Fruit fly (Drosophila melanogaster) S2 (cell line): ENCODE results near the gene Cpr62Bb.

ENCODE experiments used
- CG8478 ChIP-seq: fragments of >200 bp; optimal IDR thresholded peaks from 2 replicates; lab custom pipeline; 2018
- CTCF ChIP-seq, 2 experiments: fragments of >200 bp; optimal IDR thresholded peaks; 2 replicates each; lab custom pipeline; 2018

The Cpr62Bb gene

DNA sequence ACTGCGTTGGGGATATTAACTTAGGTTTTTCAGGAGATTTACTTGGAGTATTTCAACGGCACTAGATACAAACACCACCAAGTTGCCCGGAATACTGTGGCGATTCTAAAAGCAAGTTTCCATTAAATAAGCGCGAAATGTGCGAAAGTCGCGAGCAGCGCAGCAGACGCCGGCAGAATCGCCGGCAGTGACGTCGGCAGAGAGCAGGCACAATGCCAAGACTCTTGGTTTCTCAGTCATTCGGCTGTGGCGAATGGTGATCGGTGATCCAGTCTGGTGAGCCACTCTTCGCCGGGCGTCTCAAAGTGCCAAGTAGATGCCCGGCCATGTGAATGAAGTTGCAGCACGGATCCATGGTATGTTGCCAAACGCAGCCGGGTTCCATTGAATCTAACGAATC, at the start of gene Cpr62Bb:
Cpr62Bb (minus strand) TSS at position 101 of the 400 bp plus-strand sequence.
- no peak for TF ChIP-seq CTCF (optimal IDR thresholded peaks at IDR 0.05; lab: Kevin White, UChicago)
- no peak for TF ChIP-seq CG8478 (lab: Kevin White, UChicago)

DNA sequence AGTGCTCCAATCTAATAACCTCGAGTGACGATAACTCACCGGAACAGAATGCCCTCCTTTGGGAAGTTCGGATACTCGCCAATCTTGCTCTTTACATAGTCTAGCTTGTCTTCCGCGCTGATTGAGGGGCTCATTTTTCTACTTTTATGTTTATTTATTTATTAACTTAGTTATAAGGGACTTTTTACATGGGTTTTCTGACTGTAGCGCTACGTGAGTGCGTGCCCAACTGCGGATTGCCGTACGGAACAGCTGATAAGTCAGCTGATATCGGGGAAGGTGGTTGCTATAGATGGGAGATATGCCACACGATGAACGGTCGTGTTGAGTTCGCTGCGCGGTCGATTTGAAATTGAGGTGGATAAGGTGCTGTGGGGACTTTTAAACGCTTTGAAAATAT, 49.7 kb upstream of the Cpr62Bb start, which contains the start of gene Aprt:
Aprt (minus strand) TSS at position 368 of the 400 bp plus-strand sequence.
- no peak for TF ChIP-seq CG8478 (lab: Kevin White, UChicago)
- TF ChIP-seq CTCF (optimal IDR thresholded peaks at IDR 0.05; lab: Kevin White, UChicago), result no peak

DNA sequence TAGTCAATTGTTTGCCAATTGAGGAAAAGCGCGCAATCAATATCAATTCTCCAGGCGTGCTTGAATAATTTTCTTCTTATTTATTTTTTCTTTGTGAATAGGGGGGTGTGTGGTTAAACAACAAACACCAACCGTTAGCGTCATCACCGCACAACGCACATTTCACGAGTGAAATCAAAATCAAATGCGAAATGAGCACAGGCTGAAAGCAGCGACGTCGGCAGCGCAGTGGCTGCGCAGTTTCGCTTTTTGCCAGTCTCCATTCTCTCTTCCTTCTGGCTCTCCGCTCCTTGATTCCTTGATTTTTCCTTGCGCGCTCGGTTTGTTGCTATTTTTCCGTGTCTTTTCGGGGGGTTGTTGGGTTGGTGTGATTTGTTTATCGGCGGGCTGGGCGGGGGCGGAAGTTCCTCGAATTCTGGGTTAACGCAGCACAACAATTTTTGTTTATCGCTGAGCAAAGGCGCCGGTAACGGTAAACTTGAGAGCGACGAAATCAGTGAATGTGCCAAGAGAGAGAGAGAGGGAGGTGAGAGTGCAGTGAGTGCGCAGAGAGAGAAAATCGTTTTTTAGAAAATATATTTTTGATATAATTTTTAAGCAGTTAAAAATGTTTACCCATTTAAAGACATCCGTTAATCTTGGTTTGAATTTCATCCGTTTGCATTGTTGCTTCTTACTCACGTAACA, 48.0 kb upstream of the Cpr62Bb start, which contains the start of gene CG13937:
CG13937 (minus strand) TSS at position 174 of the 687 bp plus-strand sequence.
- TF ChIP-seq CG8478 (lab: Kevin White, UChicago) (no peak), CTCF (optimal IDR thresholded peaks at IDR 0.05; lab: Kevin White, UChicago) (no peak)

DNA sequence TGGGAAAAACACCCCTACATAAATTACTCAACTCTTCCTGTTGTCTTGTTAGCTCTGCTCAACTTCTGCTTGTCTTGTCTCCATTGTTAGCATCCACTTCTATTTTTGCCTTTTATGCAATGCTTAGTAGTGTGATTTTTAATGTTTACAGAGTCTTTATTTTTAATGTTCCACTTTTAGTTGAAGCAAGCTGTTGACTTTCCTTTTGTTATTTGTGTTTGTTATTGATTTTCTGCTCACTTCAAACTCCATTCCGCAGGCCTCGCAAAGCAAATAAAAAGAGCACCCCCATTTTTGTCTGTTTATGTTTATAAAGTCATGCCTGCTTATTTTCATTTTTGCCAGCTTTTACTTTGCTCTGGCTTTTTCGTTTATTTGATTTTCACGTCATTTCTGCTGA, 47.0 kb upstream of the Cpr62Bb start:
- no peak for TF ChIP-seq CTCF (optimal IDR thresholded peaks at IDR 0.05; lab: Kevin White, UChicago)
- no peak for TF ChIP-seq CG8478 (lab: Kevin White, UChicago)

DNA sequence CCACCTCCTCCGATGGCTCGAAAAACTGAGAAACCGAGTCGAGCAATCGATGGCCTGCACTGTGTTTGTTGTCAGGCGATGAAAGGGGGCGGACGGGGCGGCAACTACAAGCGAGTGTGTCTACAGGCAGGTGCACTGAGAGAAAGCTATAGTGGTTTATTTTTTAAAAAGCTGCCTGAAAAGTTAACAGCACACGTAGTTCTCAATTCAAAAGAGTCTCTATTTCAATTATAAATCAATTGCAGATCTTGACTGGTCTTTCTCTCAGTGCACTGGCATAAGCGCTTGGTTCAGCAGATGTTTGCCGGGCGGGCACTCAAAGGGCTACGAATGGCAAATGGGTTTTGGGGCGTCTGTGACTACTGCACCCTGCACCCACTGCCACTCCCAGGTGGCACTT, 45.7 kb upstream of the Cpr62Bb start:
- TF ChIP-seq CG8478 (lab: Kevin White, UChicago), result no peak
- TF ChIP-seq CTCF (optimal IDR thresholded peaks at IDR 0.05; lab: Kevin White, UChicago), result no peak

DNA sequence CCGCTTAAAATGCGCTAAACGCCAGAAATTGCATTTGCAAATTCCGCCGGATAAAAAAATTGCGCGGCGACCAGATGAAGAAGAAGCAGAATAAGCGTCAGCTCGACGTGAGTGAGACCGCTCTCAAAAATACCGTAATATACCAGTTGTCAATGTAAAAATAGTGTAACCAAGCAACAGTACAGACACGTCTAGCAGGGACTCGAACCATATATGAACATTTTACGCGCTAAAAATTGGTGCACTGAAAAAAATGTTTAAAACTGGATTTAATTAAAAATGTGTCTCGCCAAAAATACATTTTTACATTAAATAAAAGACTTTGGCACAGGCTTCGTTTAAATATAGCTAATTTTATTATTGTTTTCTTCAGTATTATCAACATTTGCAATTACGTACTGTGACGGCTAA, 41.3 kb upstream of the Cpr62Bb start, which contains the start of gene dre4:
dre4 (minus strand) TSS at position 98 of the 411 bp plus-strand sequence.
- TF ChIP-seq CG8478 (lab: Kevin White, UChicago) (no peak), CTCF (optimal IDR thresholded peaks at IDR 0.05; lab: Kevin White, UChicago) (peak; percentile 24 to 62)

DNA sequence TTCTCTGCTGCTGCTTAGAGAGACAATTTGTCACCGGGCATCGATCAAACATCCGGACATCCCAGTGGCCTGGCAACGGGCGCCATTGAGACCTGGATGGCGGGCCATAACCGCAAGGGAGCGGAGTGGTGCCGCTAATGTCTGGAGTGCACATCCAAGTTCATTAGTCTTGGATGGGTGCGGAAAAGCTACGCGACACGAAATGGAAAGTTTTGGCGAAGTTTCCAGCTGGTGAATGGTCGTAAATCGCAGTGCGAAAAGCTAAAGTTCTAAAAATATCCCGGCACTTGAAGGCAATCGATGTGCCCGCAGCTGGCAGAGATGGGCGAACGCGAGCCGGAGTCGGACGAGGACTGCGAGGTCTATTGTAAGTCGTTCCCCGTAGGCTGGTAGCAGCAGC, 34.8 kb upstream of the Cpr62Bb start, which contains the start of gene CG13924:
CG13924 (plus strand) TSS at position 301 of the 400 bp plus-strand sequence.
- TF ChIP-seq CTCF (optimal IDR thresholded peaks at IDR 0.05; lab: Kevin White, UChicago) (no peak), CG8478 (lab: Kevin White, UChicago) (no peak)

DNA sequence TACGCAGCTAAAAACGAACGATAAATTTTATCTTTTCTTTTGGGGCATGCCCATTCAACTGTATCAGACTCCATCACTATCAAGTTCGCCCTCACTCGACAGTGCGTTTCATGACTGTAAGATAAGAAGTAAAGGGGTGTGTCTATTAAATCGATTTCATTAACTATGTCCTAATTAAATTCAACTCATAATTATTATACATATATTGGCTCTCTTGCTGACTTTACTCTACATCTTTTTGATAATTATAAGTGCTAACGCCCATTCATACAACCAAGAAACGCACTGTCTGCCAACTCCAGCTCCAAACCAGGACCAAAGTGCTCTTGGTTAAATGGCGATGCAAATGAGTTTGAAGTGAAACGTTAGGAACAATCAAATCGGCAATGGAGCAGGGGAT, 33.9 kb upstream of the Cpr62Bb start:
- TF ChIP-seq CG8478 (lab: Kevin White, UChicago), result no peak
- no peak for TF ChIP-seq CTCF (optimal IDR thresholded peaks at IDR 0.05; lab: Kevin White, UChicago)

DNA sequence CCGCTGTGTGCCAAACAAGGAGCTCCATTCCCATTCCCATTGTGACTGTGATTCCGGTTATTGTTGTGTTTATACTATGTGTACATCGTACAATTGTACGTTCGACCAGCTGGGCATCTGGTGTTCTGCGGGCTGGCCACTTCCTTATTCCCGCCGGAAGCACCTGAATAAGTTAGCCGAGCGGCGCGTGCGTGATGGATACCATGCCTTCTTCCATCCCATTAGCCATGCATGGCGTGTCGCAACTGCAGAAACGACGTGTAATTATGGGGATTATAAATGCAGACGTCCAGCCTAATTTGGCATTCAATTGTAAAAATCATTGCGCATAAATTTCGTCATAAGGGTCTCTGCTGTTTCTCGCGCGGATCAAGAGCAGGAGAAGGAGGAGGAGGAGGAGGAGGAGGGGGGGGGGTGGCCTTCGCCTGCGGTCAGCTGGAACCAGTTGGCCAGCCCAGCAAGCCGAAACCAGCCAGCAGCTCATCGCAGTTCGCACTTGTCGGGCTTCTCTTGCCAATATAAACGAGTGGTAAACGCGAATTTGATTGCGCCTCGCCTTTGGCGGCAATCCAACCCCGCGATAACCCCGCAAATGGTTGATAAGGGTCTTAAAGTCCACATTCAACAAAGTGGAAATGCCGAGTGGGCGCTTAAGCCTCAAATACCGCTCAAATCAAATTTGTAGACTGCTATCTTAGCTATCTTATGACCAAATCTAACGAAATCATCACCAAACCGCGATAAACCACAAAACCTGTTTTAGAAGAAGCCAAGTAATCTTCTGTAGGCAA, 31.3 kb upstream of the Cpr62Bb start:
- TF ChIP-seq CG8478 (lab: Kevin White, UChicago), result no peak
- TF ChIP-seq CTCF (optimal IDR thresholded peaks at IDR 0.05; lab: Kevin White, UChicago), result no peak

DNA sequence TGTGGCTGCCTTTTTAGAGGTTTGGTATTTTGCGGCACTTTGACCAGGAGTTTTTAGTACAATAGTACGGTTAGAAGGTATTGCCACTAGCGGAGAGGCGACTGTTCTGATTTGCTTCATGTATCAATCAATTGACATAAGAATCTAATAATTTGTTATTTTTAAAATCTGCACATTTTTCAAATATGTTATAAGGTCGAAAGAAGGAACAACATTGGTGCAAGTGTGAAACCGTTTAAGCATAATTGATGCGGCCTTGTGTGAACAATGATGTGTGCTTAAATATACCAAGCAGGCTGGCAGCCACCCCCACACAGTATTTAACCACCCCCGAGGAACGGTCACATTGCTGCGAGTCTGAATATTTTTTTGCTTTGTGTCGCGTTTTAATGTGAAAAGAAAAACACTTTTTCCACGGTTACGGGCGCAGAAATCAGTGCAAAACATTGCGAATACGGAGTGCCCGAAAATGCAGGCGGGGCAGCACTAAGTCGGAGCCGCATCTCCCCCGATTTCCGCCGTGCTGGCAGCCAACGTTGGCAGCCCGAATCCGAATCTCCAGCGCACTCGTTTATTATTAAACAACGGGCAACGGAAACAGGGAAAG, 30.3 kb upstream of the Cpr62Bb start, which contains the start of the genes HBS1 and CG12025:
HBS1 (minus strand) TSS at position 120 of the 607 bp plus-strand sequence.
CG12025 (plus strand) TSS at position 310 of the 607 bp plus-strand sequence.
- TF ChIP-seq CTCF (optimal IDR thresholded peaks at IDR 0.05; lab: Kevin White, UChicago) (no peak), CG8478 (lab: Kevin White, UChicago) (no peak)

DNA sequence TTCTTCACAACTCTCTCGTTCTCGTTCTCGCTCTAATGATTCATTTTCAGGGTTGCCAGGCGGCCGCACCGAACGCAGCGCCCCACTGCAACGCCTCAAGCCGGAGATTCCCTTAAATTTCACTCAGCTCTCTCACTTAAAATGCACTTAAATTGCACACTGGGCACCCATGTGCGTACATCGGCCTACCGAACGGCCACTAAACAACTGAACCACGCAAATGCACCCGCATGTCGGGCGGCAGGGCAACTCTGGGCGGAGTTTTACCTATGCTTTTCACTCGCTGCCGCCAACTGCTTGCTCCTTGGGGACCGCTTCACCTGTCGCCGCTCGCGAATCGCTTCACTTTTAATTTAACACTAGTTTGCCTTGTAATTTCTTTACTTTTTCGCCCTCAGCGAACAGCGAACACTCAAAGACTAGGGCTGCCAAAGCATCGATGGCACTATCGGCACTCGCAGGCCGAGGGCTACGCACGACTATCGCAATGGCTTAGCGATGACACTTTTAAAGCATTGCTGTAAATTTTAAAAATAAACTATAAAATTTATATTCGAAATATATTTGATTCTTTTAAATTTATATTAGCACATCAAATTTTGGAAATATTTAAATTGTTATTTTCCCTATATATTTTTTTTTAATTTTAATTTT, 27.0 kb upstream of the Cpr62Bb start, which contains the start of gene Rap1:
Rap1 (minus strand) TSS at position 446 of the 654 bp plus-strand sequence.
- TF ChIP-seq CTCF (optimal IDR thresholded peaks at IDR 0.05; lab: Kevin White, UChicago) (no peak), CG8478 (lab: Kevin White, UChicago) (no peak)

DNA sequence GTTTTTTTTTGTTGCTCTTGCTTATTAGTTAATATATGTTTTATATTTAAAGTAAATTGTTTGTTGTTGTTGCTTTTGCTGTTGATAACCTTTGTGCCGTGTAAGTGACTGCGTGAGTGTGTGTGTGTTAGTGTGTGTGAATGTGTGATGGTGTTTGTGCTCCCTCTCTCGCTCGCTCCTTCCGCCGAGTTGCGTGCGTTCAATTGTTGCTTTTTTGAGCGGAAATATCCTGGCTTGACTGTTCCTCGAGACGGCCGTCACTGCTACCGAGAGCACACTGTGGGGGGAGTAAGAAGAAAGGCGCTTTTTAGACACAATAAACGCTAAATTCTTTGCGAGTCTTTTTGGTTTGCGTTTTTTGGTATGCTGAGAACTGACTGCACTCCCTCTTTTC, 26.4 kb upstream of the Cpr62Bb start:
- TF ChIP-seq CG8478 (lab: Kevin White, UChicago) (no peak), CTCF (optimal IDR thresholded peaks at IDR 0.05; lab: Kevin White, UChicago) (no peak)

DNA sequence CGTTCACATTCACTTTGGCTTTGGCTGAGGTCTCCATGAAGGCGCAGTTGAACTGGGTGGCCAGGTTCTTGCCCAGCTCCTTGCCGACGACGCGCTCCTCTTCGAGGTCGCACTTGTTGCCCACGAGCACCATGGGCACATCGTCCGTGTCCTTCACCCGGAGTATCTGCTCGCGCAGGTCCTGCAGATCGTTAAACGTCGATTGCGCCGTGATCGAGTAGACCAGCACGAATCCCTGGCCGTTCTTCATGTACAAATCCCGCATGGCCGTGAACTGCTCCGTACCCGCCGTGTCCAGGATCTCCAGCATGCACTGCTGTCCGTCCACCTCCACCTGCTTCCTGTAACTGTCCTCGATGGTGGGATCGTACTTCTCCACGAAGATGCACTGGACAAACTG, 25.8 kb upstream of the Cpr62Bb start:
- TF ChIP-seq CTCF (optimal IDR thresholded peaks at IDR 0.05; lab: Kevin White, UChicago), result no peak
- no peak for TF ChIP-seq CG8478 (lab: Kevin White, UChicago)

DNA sequence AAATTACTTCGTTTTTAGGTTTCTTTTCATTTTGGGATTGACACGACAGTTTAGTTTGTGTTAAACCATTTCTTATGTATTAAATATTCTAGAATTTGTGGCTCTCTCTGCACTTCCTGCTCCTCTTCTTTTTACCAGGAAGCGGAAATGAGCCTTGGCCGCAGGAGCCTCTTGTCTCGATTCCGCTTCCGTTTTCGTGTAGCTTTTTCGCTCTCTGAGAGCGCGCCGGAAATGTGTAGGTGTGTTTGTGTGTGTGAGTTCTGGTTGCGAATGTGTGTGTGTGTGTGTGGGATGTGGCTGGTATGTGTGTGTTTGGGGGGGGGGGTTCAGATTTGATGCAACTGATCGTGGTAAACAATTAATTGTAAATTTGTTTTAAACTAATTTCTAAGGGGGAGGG, 24.6 kb upstream of the Cpr62Bb start:
- TF ChIP-seq CG8478 (lab: Kevin White, UChicago), result no peak
- TF ChIP-seq CTCF (optimal IDR thresholded peaks at IDR 0.05; lab: Kevin White, UChicago), result no peak
